Worm (Caenorhabditis elegans) whole organism, young adult: ENCODE data around the gene scl-8.

Experiments
- F22D6.2 ChIP-seq: sonication (generic microtip); optimal IDR thresholded peaks from 2 replicates; lab custom pipeline; 2016; ENCODE audit warnings: mild to moderate bottlenecking, missing genetic modification characterization, missing compliant biosample characterization
- ZK185.1 ChIP-seq: sonication (generic microtip); optimal IDR thresholded peaks from 2 replicates; lab custom pipeline; 2016; ENCODE audit warnings: mild to moderate bottlenecking, missing genetic modification characterization, missing compliant biosample characterization; ENCODE audit not compliant: poor library complexity, severe bottlenecking
- ama-1 ChIP-seq, 3 experiments: fragments of 150-350 bp in 1 of 3; sonication (generic microtip) in 2 of 3; optimal IDR thresholded peaks; 2 replicates each; lab custom pipeline; 2014 to 2018; ENCODE audit warnings: missing biosample characterization in 2 of 3, missing genetic modification characterization in 2 of 3, missing genetic modification reagents in 2 of 3
- efl-1 ChIP-seq: fragments of 150-350 bp; optimal IDR thresholded peaks from 2 replicates; lab custom pipeline; 2014; ENCODE audit warnings: missing biosample characterization, missing genetic modification reagents, missing genetic modification characterization
- nhr-27 ChIP-seq: fragments of 200-800 bp; sonication (Bioruptor generic); optimal IDR thresholded peaks from 2 replicates; lab custom pipeline; 2018; ENCODE audit warnings: mild to moderate bottlenecking, missing genetic modification characterization, moderate library complexity, missing compliant biosample characterization
- ztf-6 ChIP-seq: fragments of 200-800 bp; sonication (Bioruptor generic); IDR thresholded peaks from 2 replicates; pipeline ENCODE4 v1.3.6; 2022; ENCODE audit warnings: missing genetic modification reagents, missing genetic modification characterization, missing compliant biosample characterization

ce11 chrIV:13079119-13079518, 7.6 kb downstream of the scl-8 start, which contains the start of gene C39E9.8:
- TF ChIP-seq efl-1 (GFP tag; lab: Kevin White, UChicago): no peak
- TF ChIP-seq nhr-27 (tag; lab: Kevin White, UChicago): no peak
- TF ChIP-seq ZK185.1 (tag; lab: Kevin White, UChicago): no peak
- no peak for TF ChIP-seq ztf-6 (GFP tag; lab: Robert Waterston, UW)
- TF ChIP-seq ama-1 (optimal IDR thresholded peaks at IDR 0.05; lab: Kevin White, UChicago): no peak
- TF ChIP-seq ama-1 (GFP tag; optimal IDR thresholded peaks at IDR 0.05; lab: Kevin White, UChicago): no peak
- TF ChIP-seq F22D6.2: no peak
